Worm (Caenorhabditis elegans) whole organism, L1 larva: ENCODE data around the gene R05D3.8.

Source experiments
- C04F5.9 ChIP-seq: sonication (generic microtip); optimal IDR thresholded peaks from 2 replicates; lab custom pipeline; 2016; ENCODE audit warnings: missing genetic modification characterization, missing compliant biosample characterization
- C16A3.4 ChIP-seq: fragments of 150-350 bp; optimal IDR thresholded peaks from 2 replicates; lab custom pipeline; 2014; ENCODE audit warnings: missing biosample characterization, missing genetic modification characterization
- F16B12.6 ChIP-seq: fragments of 150-350 bp; optimal IDR thresholded peaks from 2 replicates; lab custom pipeline; 2014; ENCODE audit warnings: missing biosample characterization, missing genetic modification characterization
- Y116A8C.19 ChIP-seq: sonication (generic microtip); optimal IDR thresholded peaks from 2 replicates; lab custom pipeline; 2016; ENCODE audit warnings: missing compliant biosample characterization, missing genetic modification characterization, borderline replicate concordance
- aha-1 ChIP-seq: fragments of 150-350 bp; optimal IDR thresholded peaks from 2 replicates; lab custom pipeline; 2014; ENCODE audit warnings: missing biosample characterization, missing genetic modification characterization
- aly-2 ChIP-seq: fragments of 150-350 bp; optimal IDR thresholded peaks from 2 replicates; lab custom pipeline; 2014; ENCODE audit warnings: missing biosample characterization, missing genetic modification characterization
- ama-1 ChIP-seq: fragments of 150-350 bp; optimal IDR thresholded peaks from 2 replicates; lab custom pipeline; 2014
- ceh-8 ChIP-seq: fragments of 200-800 bp; sonication (Bioruptor generic); optimal IDR thresholded peaks from 2 replicates; lab custom pipeline; 2018; ENCODE audit warnings: mild to moderate bottlenecking, missing genetic modification characterization, moderate library complexity, missing compliant biosample characterization
- ceh-88 ChIP-seq: fragments of 200-800 bp; sonication (Bioruptor generic); IDR thresholded peaks from 2 replicates; pipeline ENCODE4 v1.3.6; 2022; ENCODE audit warnings: missing genetic modification characterization, missing compliant biosample characterization
- ces-1 ChIP-seq: fragments of 150-350 bp; optimal IDR thresholded peaks from 2 replicates; lab custom pipeline; 2014; ENCODE audit warnings: missing biosample characterization, missing genetic modification reagents, missing genetic modification characterization
- dpl-1 ChIP-seq, 3 experiments: fragments of 150-350 bp in 2 of 3; sonication (generic microtip) in 1 of 3; optimal IDR thresholded peaks; 2 replicates each; lab custom pipeline; 2014 to 2017; ENCODE audit warnings: missing biosample characterization in 3 of 3, missing genetic modification characterization in 3 of 3, missing genetic modification reagents in 3 of 3
- efl-3 ChIP-seq: fragments of 200-800 bp; sonication (Bioruptor generic); optimal IDR thresholded peaks from 2 replicates; lab custom pipeline; 2018; ENCODE audit warnings: mild to moderate bottlenecking, missing genetic modification characterization, missing compliant biosample characterization
- egl-13 ChIP-seq: sonication (generic microtip); optimal IDR thresholded peaks from 2 replicates; lab custom pipeline; 2016; ENCODE audit warnings: missing genotype, missing genetic modification reagents, missing genetic modification characterization, missing compliant biosample characterization
- egl-27 ChIP-seq, 2 experiments: fragments of 150-350 bp in 1 of 2; sonication (generic microtip); optimal IDR thresholded peaks; 3 replicates each; lab custom pipeline; 2017 to 2018; ENCODE audit warnings: missing biosample characterization in 2 of 2, missing genetic modification characterization in 2 of 2, missing genetic modification reagents in 2 of 2
- elt-2 ChIP-seq: sonication (generic microtip); optimal IDR thresholded peaks from 2 replicates; lab custom pipeline; 2016; ENCODE audit warnings: missing genetic modification characterization, mild to moderate bottlenecking, inconsistent platforms, missing compliant biosample characterization, missing genetic modification reagents
- elt-3 ChIP-seq, 6 experiments: fragments of 150-350 bp in 1 of 6; sonication (generic microtip); optimal IDR thresholded peaks; 2 replicates each; lab custom pipeline; 2017 to 2018; ENCODE audit warnings: missing biosample characterization in 6 of 6, missing genetic modification characterization in 6 of 6, inconsistent platforms in 1 of 6
- ets-5 ChIP-seq: fragments of 200-800 bp; sonication (Bioruptor generic); IDR thresholded peaks from 2 replicates; pipeline ENCODE4 v1.3.6; 2022; ENCODE audit warnings: missing genetic modification characterization, missing compliant biosample characterization
- fkh-10 ChIP-seq: sonication (generic microtip); optimal IDR thresholded peaks from 2 replicates; lab custom pipeline; 2017; ENCODE audit warnings: missing biosample characterization, missing genetic modification reagents, missing genetic modification characterization
- fkh-4 ChIP-seq: sonication (generic microtip); optimal IDR thresholded peaks from 2 replicates; lab custom pipeline; 2016; ENCODE audit warnings: missing compliant biosample characterization, missing genetic modification characterization, borderline replicate concordance
- fkh-8 ChIP-seq: sonication (generic microtip); optimal IDR thresholded peaks from 2 replicates; lab custom pipeline; 2016; ENCODE audit warnings: mild to moderate bottlenecking, missing genetic modification characterization, missing compliant biosample characterization
- fos-1 ChIP-seq: fragments of 150-350 bp; optimal IDR thresholded peaks from 2 replicates; lab custom pipeline; 2014; ENCODE audit warnings: missing biosample characterization, missing genetic modification characterization
- hpl-2 ChIP-seq: fragments of 150-350 bp; optimal IDR thresholded peaks from 2 replicates; lab custom pipeline; 2014; ENCODE audit warnings: missing biosample characterization, missing genetic modification reagents, missing genetic modification characterization
- lin-14 ChIP-seq: fragments of 200-800 bp; sonication (Bioruptor generic); optimal IDR thresholded peaks from 2 replicates; lab custom pipeline; 2018; ENCODE audit warnings: mild to moderate bottlenecking, missing genetic modification characterization, moderate library complexity, missing compliant biosample characterization
- lin-15B ChIP-seq: fragments of 150-350 bp; sonication (generic microtip); optimal IDR thresholded peaks from 3 replicates; lab custom pipeline; 2014; ENCODE audit warnings: missing biosample characterization, missing genetic modification characterization
- lin-35 ChIP-seq, 2 experiments: fragments of 150-350 bp; optimal IDR thresholded peaks; 2 replicates each; lab custom pipeline; 2014; ENCODE audit warnings: missing biosample characterization in 2 of 2, missing genetic modification characterization in 2 of 2, missing genetic modification reagents in 2 of 2
- lin-39 ChIP-seq: fragments of 150-350 bp; optimal IDR thresholded peaks from 2 replicates; lab custom pipeline; 2014; ENCODE audit warnings: missing biosample characterization, missing genetic modification reagents, missing genetic modification characterization
- lir-3 ChIP-seq: sonication (generic microtip); optimal IDR thresholded peaks from 2 replicates; lab custom pipeline; 2016; ENCODE audit warnings: mild to moderate bottlenecking, missing genetic modification characterization, moderate library complexity, missing compliant biosample characterization; ENCODE audit not compliant: poor library complexity
- lsy-2 ChIP-seq, 2 experiments: fragments of 150-350 bp; optimal IDR thresholded peaks; 2 replicates each; lab custom pipeline; 2014; ENCODE audit warnings: missing biosample characterization in 2 of 2, missing genetic modification characterization in 2 of 2
- mab-9 ChIP-seq: fragments of 200-800 bp; sonication (Bioruptor generic); IDR thresholded peaks from 2 replicates; pipeline ENCODE4 v1.3.6; 2022; ENCODE audit warnings: missing genetic modification reagents, missing genetic modification characterization, missing compliant biosample characterization
- mdl-1 ChIP-seq, 2 experiments: fragments of 150-350 bp; optimal IDR thresholded peaks; 2 replicates each; lab custom pipeline; 2014 to 2017; ENCODE audit warnings: missing biosample characterization in 2 of 2, missing genetic modification characterization in 2 of 2, inconsistent platforms in 1 of 2
- mef-2 ChIP-seq: fragments of 150-350 bp; optimal IDR thresholded peaks from 2 replicates; lab custom pipeline; 2014; ENCODE audit warnings: missing biosample characterization, missing genetic modification characterization
- nhr-12 ChIP-seq: sonication (generic microtip); optimal IDR thresholded peaks from 2 replicates; lab custom pipeline; 2017; ENCODE audit warnings: missing biosample characterization, missing genetic modification characterization
- nhr-19 ChIP-seq: fragments of 200-800 bp; sonication (Bioruptor generic); conservative IDR thresholded peaks from 2 replicates; pipeline ENCODE4 v1.3.6; 2022; ENCODE audit warnings: missing genetic modification characterization, missing compliant biosample characterization
- nhr-237 ChIP-seq: fragments of 150-350 bp; optimal IDR thresholded peaks from 2 replicates; lab custom pipeline; 2014; ENCODE audit warnings: missing biosample characterization, missing genetic modification characterization
- nhr-28 ChIP-seq: fragments of 150-350 bp; optimal IDR thresholded peaks from 2 replicates; lab custom pipeline; 2014; ENCODE audit warnings: missing biosample characterization, missing genetic modification characterization
- nhr-71 ChIP-seq: sonication (generic microtip); optimal IDR thresholded peaks from 2 replicates; lab custom pipeline; 2016; ENCODE audit warnings: mild to moderate bottlenecking, missing genetic modification characterization, moderate library complexity, missing compliant biosample characterization
- nhr-76 ChIP-seq: sonication (generic microtip); optimal IDR thresholded peaks from 2 replicates; lab custom pipeline; 2017; ENCODE audit warnings: missing biosample characterization, missing genetic modification characterization
- nhr-84 ChIP-seq: sonication (generic microtip); optimal IDR thresholded peaks from 2 replicates; lab custom pipeline; 2017; ENCODE audit warnings: missing biosample characterization, missing genetic modification characterization
- pax-3 ChIP-seq: fragments of 200-800 bp; sonication (Bioruptor generic); optimal IDR thresholded peaks from 2 replicates; lab custom pipeline; 2018; ENCODE audit warnings: mild to moderate bottlenecking, missing genetic modification characterization, moderate library complexity, missing compliant biosample characterization
- rnt-1 ChIP-seq: sonication (generic microtip); optimal IDR thresholded peaks from 2 replicates; lab custom pipeline; 2016; ENCODE audit warnings: mild to moderate bottlenecking, missing genetic modification characterization, moderate library complexity, missing compliant biosample characterization
- skn-1 ChIP-seq: fragments of 150-350 bp; optimal IDR thresholded peaks from 2 replicates; lab custom pipeline; 2014; ENCODE audit warnings: missing biosample characterization, missing genetic modification characterization
- sptf-1 ChIP-seq: fragments of 150-350 bp; optimal IDR thresholded peaks from 2 replicates; lab custom pipeline; 2014; ENCODE audit warnings: missing biosample characterization, missing genetic modification characterization
- sup-37 ChIP-seq: fragments of 200-800 bp; sonication (Bioruptor generic); optimal IDR thresholded peaks from 2 replicates; lab custom pipeline; 2018; ENCODE audit warnings: mild to moderate bottlenecking, missing genetic modification characterization, missing compliant biosample characterization
- swsn-7 ChIP-seq: sonication (generic microtip); optimal IDR thresholded peaks from 2 replicates; lab custom pipeline; 2016; ENCODE audit warnings: missing genetic modification characterization, missing compliant biosample characterization
- tbx-2 ChIP-seq: sonication (generic microtip); optimal IDR thresholded peaks from 2 replicates; lab custom pipeline; 2016; ENCODE audit warnings: missing genetic modification characterization, missing compliant biosample characterization
- unc-30 ChIP-seq: sonication (generic microtip); optimal IDR thresholded peaks from 2 replicates; lab custom pipeline; 2017; ENCODE audit warnings: missing biosample characterization, missing genetic modification characterization
- unc-62 ChIP-seq: fragments of 150-350 bp; optimal IDR thresholded peaks from 2 replicates; lab custom pipeline; 2014; ENCODE audit warnings: missing biosample characterization, missing genetic modification reagents, missing genetic modification characterization
- unc-86 ChIP-seq: sonication (generic microtip); optimal IDR thresholded peaks from 2 replicates; lab custom pipeline; 2016; ENCODE audit warnings: missing genetic modification characterization, missing compliant biosample characterization
- unc-98 ChIP-seq: fragments of 200-800 bp; sonication (Bioruptor generic); IDR thresholded peaks from 2 replicates; pipeline ENCODE4 v1.3.6; 2022; ENCODE audit warnings: missing genetic modification characterization, missing compliant biosample characterization
- xbp-1 ChIP-seq: sonication (generic microtip); optimal IDR thresholded peaks from 2 replicates; lab custom pipeline; 2016; ENCODE audit warnings: missing genetic modification characterization, missing compliant biosample characterization
- zag-1 ChIP-seq: fragments of 150-350 bp; optimal IDR thresholded peaks from 2 replicates; lab custom pipeline; 2014; ENCODE audit warnings: missing biosample characterization, missing genetic modification characterization
- zip-4 ChIP-seq: fragments of 200-800 bp; sonication (Bioruptor generic); optimal IDR thresholded peaks from 2 replicates; lab custom pipeline; 2018; ENCODE audit warnings: mild to moderate bottlenecking, missing genetic modification characterization, moderate library complexity, missing compliant biosample characterization

Gene R05D3.8

ce11 chrIII:8307356-8307755 lies 50.8 kb downstream of the R05D3.8 start, which contains the start of the genes F10E9.7 and F10E9.5 (continued):
- peak; percentile 92 for TF ChIP-seq fkh-8 (tag; lab: Kevin White, UChicago)
- TF ChIP-seq zip-4 (GFP tag; lab: Kevin White, UChicago), result peak; percentile 83
- peak; percentile 92 for TF ChIP-seq C16A3.4
- TF ChIP-seq sptf-1 (tag; lab: Kevin White, UChicago), result no peak
- TF ChIP-seq skn-1 (tag; lab: Kevin White, UChicago), result peak; percentile 91
- TF ChIP-seq ama-1 (lab: Kevin White, UChicago), result no peak
- TF ChIP-seq egl-27 (tag; optimal IDR thresholded peaks at IDR 0.05; lab: Kevin White, UChicago), result no peak
- peak; percentile 91 for TF ChIP-seq unc-98
- peak; percentile 95 for TF ChIP-seq C04F5.9 (tag; lab: Kevin White, UChicago)
- TF ChIP-seq lin-35 (GFP tag; optimal IDR thresholded peaks at IDR 0.05; lab: Kevin White, UChicago), result peak; percentile 90 to 93
- TF ChIP-seq pax-3 (tag; lab: Kevin White, UChicago), result peak; percentile 95
- peak; percentile 94 for TF ChIP-seq ceh-8
- TF ChIP-seq lin-39, result peak; percentile 87
- no peak for TF ChIP-seq unc-62 (GFP tag; lab: Kevin White, UChicago)
- TF ChIP-seq elt-2 (tag; lab: Kevin White, UChicago), result peak; percentile 90
- no peak for TF ChIP-seq unc-30
- no peak for TF ChIP-seq nhr-84
- TF ChIP-seq fos-1 (tag; lab: Kevin White, UChicago), result peak; percentile 39
- TF ChIP-seq mdl-1 (tag; optimal IDR thresholded peaks at IDR 0.05; lab: Kevin White, UChicago), result peak in 1 of 2 experiments; percentile 75
- peak; percentile 65 for TF ChIP-seq aly-2
- peak; percentile 99 for TF ChIP-seq fkh-4
- TF ChIP-seq mef-2 (tag; lab: Kevin White, UChicago), result no peak
- TF ChIP-seq nhr-28 (tag; lab: Kevin White, UChicago), result no peak
- TF ChIP-seq dpl-1 (GFP tag; optimal IDR thresholded peaks at IDR 0.05; lab: Kevin White, UChicago), result peak; percentile 84 to 93 (median 89)
- peak; percentile 96 for TF ChIP-seq xbp-1 (tag; lab: Kevin White, UChicago)
- peak; percentile 4 for TF ChIP-seq aha-1 (tag; lab: Kevin White, UChicago)
- peak in 3 of 6 experiments; percentile 24 to 85 (median 26) for TF ChIP-seq elt-3 (tag; optimal IDR thresholded peaks at IDR 0.05; lab: Kevin White, UChicago)
- TF ChIP-seq swsn-7, result peak; percentile 95
- peak; percentile 97 for TF ChIP-seq nhr-71 (tag; lab: Kevin White, UChicago)
- TF ChIP-seq sup-37 (GFP tag; lab: Kevin White, UChicago), result peak; percentile 46
- peak; percentile 96 for TF ChIP-seq egl-13 (tag; lab: Kevin White, UChicago)
- TF ChIP-seq rnt-1 (tag; lab: Kevin White, UChicago), result peak; percentile 99
- no peak for TF ChIP-seq nhr-76
- TF ChIP-seq lin-15B, result peak; percentile 94
- peak; percentile 91 for TF ChIP-seq mab-9
- TF ChIP-seq nhr-19 (GFP tag; lab: Robert Waterston, UW), result peak; percentile 95
- TF ChIP-seq nhr-12 (tag; lab: Kevin White, UChicago), result no peak
- TF ChIP-seq unc-86, result peak; percentile 86
- TF ChIP-seq lir-3 (tag; lab: Kevin White, UChicago), result peak; percentile 98
- no peak for TF ChIP-seq fkh-10
- TF ChIP-seq Y116A8C.19, result peak; percentile 99
- peak; percentile 91 for TF ChIP-seq ceh-88 (GFP tag; lab: Robert Waterston, UW)
- peak; percentile 97 for TF ChIP-seq lin-14 (GFP tag; lab: Kevin White, UChicago)
- TF ChIP-seq nhr-237 (tag; lab: Kevin White, UChicago), result peak; percentile 20
- TF ChIP-seq F16B12.6 (tag; lab: Kevin White, UChicago), result peak; percentile 66
- no peak for TF ChIP-seq ets-5
- TF ChIP-seq hpl-2 (GFP tag; lab: Kevin White, UChicago), result no peak
- no peak for TF ChIP-seq ces-1 (GFP tag; lab: Kevin White, UChicago)
- peak; percentile 95 to 96 for TF ChIP-seq lsy-2 (tag; optimal IDR thresholded peaks at IDR 0.05; lab: Kevin White, UChicago)
- peak; percentile 93 for TF ChIP-seq efl-3 (GFP tag; lab: Kevin White, UChicago)
- TF ChIP-seq tbx-2 (tag; lab: Kevin White, UChicago), result peak; percentile 96
- TF ChIP-seq zag-1 (tag; lab: Kevin White, UChicago), result no peak
